Fruit fly (Drosophila melanogaster): ENCODE data around the gene pzg.
A peak's percentile ranks its signal among the peaks of the same experiment; 100 is the strongest.

Gene pzg

dm6 chr3L:21282741-21283140 is 3.2 kb upstream of the pzg start:
- no peak for TF ChIP-seq noc (tag; optimal IDR thresholded peaks at IDR 0.05)

dm6 chr3L:21283795-21284194 is 2.1 kb upstream of the pzg start:
- no peak for TF ChIP-seq noc (tag; optimal IDR thresholded peaks at IDR 0.05)

dm6 chr3L:21284720-21285638 is 920 bp upstream of the pzg start:
- TF ChIP-seq noc (tag; optimal IDR thresholded peaks at IDR 0.05): no peak

- TF ChIP-seq noc (tag; optimal IDR thresholded peaks at IDR 0.05): no peak
Observed at dm6 chr3L:21290336-21290735, 4.4 kb downstream of the pzg start.

dm6 chr3L:21291055-21291454 is 5.2 kb downstream of the pzg start:
- no peak for TF ChIP-seq noc (tag; optimal IDR thresholded peaks at IDR 0.05)

- TF ChIP-seq noc (tag; optimal IDR thresholded peaks at IDR 0.05): no peak
Observed at dm6 chr3L:21292700-21293099, 6.8 kb downstream of the pzg start, which contains the start of gene Cpr78Ca. Gene Cpr78Ca, minus strand, starts transcription at chr3L:21292800.

dm6 chr3L:21294202-21294601 is 8.3 kb downstream of the pzg start, which contains the start of gene Cpr78Cb:
Gene Cpr78Cb, plus strand, starts transcription at chr3L:21294492.
- TF ChIP-seq noc (tag; optimal IDR thresholded peaks at IDR 0.05): no peak

- no peak for TF ChIP-seq noc (tag; optimal IDR thresholded peaks at IDR 0.05)
Observed at dm6 chr3L:21297703-21298102, 11.8 kb downstream of the pzg start, which contains the start of gene Edg78E. Gene Edg78E, minus strand, starts transcription at chr3L:21297803.

- TF ChIP-seq noc (tag; optimal IDR thresholded peaks at IDR 0.05): no peak
Observed at dm6 chr3L:21298375-21298774, 12.5 kb downstream of the pzg start, which contains the start of gene CG43702. Gene CG43702, plus strand, starts transcription at chr3L:21298675.

- no peak for TF ChIP-seq noc (tag; optimal IDR thresholded peaks at IDR 0.05)
Observed at dm6 chr3L:21299203-21299602, 13.3 kb downstream of the pzg start.

- no peak for TF ChIP-seq noc (tag; optimal IDR thresholded peaks at IDR 0.05)
Observed at dm6 chr3L:21300280-21300679, 14.4 kb downstream of the pzg start, which contains the start of gene Cpr78Cc. Gene Cpr78Cc, plus strand, starts transcription at chr3L:21300580.

- no peak for TF ChIP-seq noc (tag; optimal IDR thresholded peaks at IDR 0.05)
Observed at dm6 chr3L:21301737-21302487, 16.0 kb downstream of the pzg start.

- TF ChIP-seq noc (tag; optimal IDR thresholded peaks at IDR 0.05): no peak
Observed at dm6 chr3L:21302493-21302892, 16.6 kb downstream of the pzg start.

- no peak for TF ChIP-seq noc (tag; optimal IDR thresholded peaks at IDR 0.05)
Observed at dm6 chr3L:21303659-21304058, 17.8 kb downstream of the pzg start.

dm6 chr3L:21304400-21304799 is 18.5 kb downstream of the pzg start, which contains the start of the genes CG11309 and CG7632:
Gene CG11309, minus strand, starts transcription at chr3L:21304658.
Gene CG7632, plus strand, starts transcription at chr3L:21304697.
- peak; percentile 100 for TF ChIP-seq noc (tag; optimal IDR thresholded peaks at IDR 0.05)
